Worm (Caenorhabditis elegans) whole organism, mixed stage, embryonic: ENCODE data around the gene srj-4.

Source experiments
- M03D4.4 ChIP-seq: sonication (generic microtip); optimal IDR thresholded peaks from 2 replicates; lab custom pipeline; 2017; ENCODE audit warnings: mild to moderate bottlenecking, missing genetic modification characterization, missing compliant biosample characterization
- blmp-1 ChIP-seq: fragments of 150-350 bp; optimal IDR thresholded peaks from 2 replicates; lab custom pipeline; 2014; ENCODE audit warnings: missing biosample characterization, missing genetic modification characterization
- ceh-39 ChIP-seq: fragments of 150-350 bp; optimal IDR thresholded peaks from 2 replicates; lab custom pipeline; 2014; ENCODE audit warnings: missing biosample characterization, missing genetic modification characterization
- ceh-43 ChIP-seq: fragments of 200-800 bp; sonication (Bioruptor generic); optimal IDR thresholded peaks from 2 replicates; lab custom pipeline; 2018; ENCODE audit warnings: mild to moderate bottlenecking, missing genetic modification characterization, moderate library complexity, missing compliant biosample characterization
- ceh-83 ChIP-seq: fragments of 200-800 bp; sonication (Bioruptor generic); optimal IDR thresholded peaks from 2 replicates; lab custom pipeline; 2018; ENCODE audit warnings: mild to moderate bottlenecking, missing genetic modification characterization, missing compliant biosample characterization
- ces-1 ChIP-seq: fragments of 150-350 bp; optimal IDR thresholded peaks from 2 replicates; lab custom pipeline; 2014; ENCODE audit warnings: missing biosample characterization, missing genetic modification reagents, missing genetic modification characterization
- cnd-1 ChIP-seq: fragments of 200-800 bp; sonication (Bioruptor generic); optimal IDR thresholded peaks from 2 replicates; lab custom pipeline; 2018; ENCODE audit warnings: mild to moderate bottlenecking, missing genetic modification characterization, missing compliant biosample characterization
- drap-1 ChIP-seq: fragments of 200-800 bp; sonication (Bioruptor generic); optimal IDR thresholded peaks from 3 replicates; lab custom pipeline; 2018; ENCODE audit warnings: mild to moderate bottlenecking, missing genetic modification characterization, missing compliant biosample characterization
- elt-1 ChIP-seq: sonication (generic microtip); optimal IDR thresholded peaks from 2 replicates; lab custom pipeline; 2017; ENCODE audit warnings: missing genetic modification characterization, mild to moderate bottlenecking, missing compliant biosample characterization, antibody characterized with exemption, moderate library complexity, borderline replicate concordance; ENCODE audit not compliant: insufficient read depth
- elt-3 ChIP-seq: fragments of 150-350 bp; optimal IDR thresholded peaks from 2 replicates; lab custom pipeline; 2014; ENCODE audit warnings: missing biosample characterization, missing genetic modification characterization
- flh-1 ChIP-seq: fragments of 200-800 bp; sonication (Bioruptor generic); optimal IDR thresholded peaks from 2 replicates; lab custom pipeline; 2018; ENCODE audit warnings: mild to moderate bottlenecking, missing genetic modification characterization, moderate library complexity, missing compliant biosample characterization
- ham-2 ChIP-seq: fragments of 200-800 bp; sonication (Bioruptor generic); optimal IDR thresholded peaks from 2 replicates; lab custom pipeline; 2018; ENCODE audit warnings: mild to moderate bottlenecking, missing genetic modification characterization, missing compliant biosample characterization
- lin-13 ChIP-seq: fragments of 150-350 bp; optimal IDR thresholded peaks from 2 replicates; lab custom pipeline; 2014; ENCODE audit warnings: missing biosample characterization, missing genetic modification characterization
- lin-32 ChIP-seq: fragments of 200-800 bp; sonication (Bioruptor generic); optimal IDR thresholded peaks from 2 replicates; lab custom pipeline; 2018; ENCODE audit warnings: mild to moderate bottlenecking, missing genetic modification characterization, missing compliant biosample characterization
- lsy-2 ChIP-seq: fragments of 150-350 bp; optimal IDR thresholded peaks from 2 replicates; lab custom pipeline; 2014; ENCODE audit warnings: missing biosample characterization, missing genetic modification characterization
- mab-5 ChIP-seq: fragments of 150-350 bp; optimal IDR thresholded peaks from 2 replicates; lab custom pipeline; 2014; ENCODE audit warnings: missing biosample characterization, missing genetic modification characterization
- mep-1 ChIP-seq: fragments of 150-350 bp; optimal IDR thresholded peaks from 2 replicates; lab custom pipeline; 2017; ENCODE audit warnings: missing biosample characterization, missing genetic modification reagents, missing genetic modification characterization, inconsistent platforms
- mls-2 ChIP-seq: sonication (generic microtip); optimal IDR thresholded peaks from 2 replicates; lab custom pipeline; 2016; ENCODE audit warnings: mild to moderate bottlenecking, missing genetic modification characterization, moderate library complexity, missing compliant biosample characterization
- nhr-12 ChIP-seq: fragments of 150-350 bp; optimal IDR thresholded peaks from 2 replicates; lab custom pipeline; 2014; ENCODE audit warnings: missing biosample characterization, missing genetic modification characterization
- nhr-2 ChIP-seq: fragments of 150-350 bp; optimal IDR thresholded peaks from 2 replicates; lab custom pipeline; 2014; ENCODE audit warnings: missing biosample characterization, missing genetic modification characterization
- nhr-237 ChIP-seq: fragments of 150-350 bp; optimal IDR thresholded peaks from 2 replicates; lab custom pipeline; 2014; ENCODE audit warnings: missing biosample characterization, missing genetic modification characterization
- nhr-28 ChIP-seq: fragments of 150-350 bp; optimal IDR thresholded peaks from 2 replicates; lab custom pipeline; 2014; ENCODE audit warnings: missing biosample characterization, missing genetic modification characterization
- nhr-76 ChIP-seq: sonication (generic microtip); optimal IDR thresholded peaks from 2 replicates; lab custom pipeline; 2017; ENCODE audit warnings: missing biosample characterization, missing genetic modification characterization
- pha-4 ChIP-seq: fragments of 150-350 bp; optimal IDR thresholded peaks from 2 replicates; lab custom pipeline; 2018; ENCODE audit warnings: missing biosample characterization, missing genetic modification reagents, missing genetic modification characterization
- sem-2 ChIP-seq: fragments of 200-800 bp; sonication (Bioruptor generic); optimal IDR thresholded peaks from 2 replicates; lab custom pipeline; 2018; ENCODE audit warnings: mild to moderate bottlenecking, missing genetic modification characterization, missing compliant biosample characterization
- snpc-4 ChIP-seq: fragments of 150-350 bp; optimal IDR thresholded peaks from 2 replicates; lab custom pipeline; 2014; ENCODE audit warnings: missing biosample characterization, missing genetic modification characterization
- sptf-1 ChIP-seq: sonication (generic microtip); optimal IDR thresholded peaks from 2 replicates; lab custom pipeline; 2017; ENCODE audit warnings: mild to moderate bottlenecking, missing genetic modification characterization, moderate library complexity, missing compliant biosample characterization
- tbx-8 ChIP-seq: fragments of 200-800 bp; sonication (Bioruptor generic); optimal IDR thresholded peaks from 2 replicates; lab custom pipeline; 2018; ENCODE audit warnings: mild to moderate bottlenecking, missing genetic modification characterization, moderate library complexity, missing compliant biosample characterization
- unc-120 ChIP-seq: sonication (generic microtip); optimal IDR thresholded peaks from 2 replicates; lab custom pipeline; 2017; ENCODE audit warnings: missing genetic modification characterization, missing compliant biosample characterization; ENCODE audit not compliant: poor library complexity, severe bottlenecking
- unc-39 ChIP-seq: fragments of 150-350 bp; optimal IDR thresholded peaks from 2 replicates; lab custom pipeline; 2014; ENCODE audit warnings: missing biosample characterization, missing genetic modification characterization
- unc-62 ChIP-seq: fragments of 150-350 bp; optimal IDR thresholded peaks from 2 replicates; lab custom pipeline; 2014; ENCODE audit warnings: missing biosample characterization, missing genetic modification reagents, missing genetic modification characterization
- zip-8 ChIP-seq: fragments of 150-350 bp; optimal IDR thresholded peaks from 2 replicates; lab custom pipeline; 2014; ENCODE audit warnings: missing biosample characterization, missing genetic modification characterization

Gene srj-4

ce11 chrV:12187344-12187743 lies 24.3 kb downstream of the srj-4 start, which contains the start of gene ZK863.8:
ZK863.8 (minus strand) TSS chrV:12187516.
- no peak for TF ChIP-seq snpc-4 (tag; lab: Kevin White, UChicago)

ce11 chrV:12188830-12189229 lies 25.8 kb downstream of the srj-4 start:
- no peak for TF ChIP-seq flh-1 (GFP tag; lab: Kevin White, UChicago)
- no peak for TF ChIP-seq lin-32 (GFP tag; lab: Kevin White, UChicago)
- no peak for TF ChIP-seq mls-2
- no peak for TF ChIP-seq mab-5 (tag; lab: Kevin White, UChicago)
- no peak for TF ChIP-seq drap-1
- no peak for TF ChIP-seq tbx-8 (GFP tag; lab: Kevin White, UChicago)
- no peak for TF ChIP-seq elt-3 (tag; lab: Kevin White, UChicago)
- no peak for TF ChIP-seq sptf-1
- TF ChIP-seq nhr-12, result no peak
- no peak for TF ChIP-seq unc-120 (tag; lab: Kevin White, UChicago)
- TF ChIP-seq ces-1 (GFP tag; lab: Kevin White, UChicago), result no peak
- no peak for TF ChIP-seq unc-39
- TF ChIP-seq, all 35 proteins: peak for 0

DNA sequence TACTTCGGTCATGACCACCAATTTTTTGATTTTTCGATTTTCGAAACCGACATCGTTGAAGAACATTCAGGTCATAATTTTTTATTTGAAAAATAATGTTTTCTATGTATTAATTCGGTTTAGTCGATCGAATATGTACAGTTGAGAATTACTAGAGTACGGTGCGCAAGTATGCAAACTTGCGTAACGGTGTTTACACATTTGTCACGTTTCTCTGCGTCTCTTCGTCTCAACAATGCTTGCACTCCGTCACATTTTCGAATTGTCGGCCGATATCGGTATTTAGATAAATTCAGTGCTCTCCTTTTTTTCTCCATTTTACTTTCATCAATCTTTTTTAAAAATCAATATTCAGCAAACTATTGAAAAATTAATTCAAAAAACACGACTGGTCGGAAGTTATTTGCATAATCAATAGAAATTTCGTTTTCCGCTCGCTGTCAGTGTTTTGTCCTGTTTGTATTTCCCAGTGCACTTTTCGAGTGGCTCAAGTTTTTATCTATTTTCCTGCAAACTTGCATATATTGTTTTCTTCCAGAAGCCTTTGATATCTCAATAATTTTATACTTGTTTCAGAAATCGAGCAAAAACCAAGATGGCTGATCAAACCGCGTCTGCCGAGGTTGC lies 28.1 kb downstream of the srj-4 start, which contains the start of gene dpy-30:
dpy-30 (plus strand) TSS at position 577 of the 627 bp plus-strand sequence.
- TF ChIP-seq lsy-2 (tag; lab: Kevin White, UChicago) (peak; percentile 95), mep-1 (tag; lab: Kevin White, UChicago) (peak; percentile 42), ces-1 (GFP tag; lab: Kevin White, UChicago) (peak; percentile 55), pha-4 (tag; lab: Kevin White, UChicago) (peak; percentile 89), lin-32 (GFP tag; lab: Kevin White, UChicago) (no peak), lin-13 (tag; lab: Kevin White, UChicago) (peak; percentile 52), nhr-237 (tag; lab: Kevin White, UChicago) (peak; percentile 35), ceh-39 (peak; percentile 74), nhr-12 (no peak)
- TF ChIP-seq, all 35 proteins: peak for 7

DNA sequence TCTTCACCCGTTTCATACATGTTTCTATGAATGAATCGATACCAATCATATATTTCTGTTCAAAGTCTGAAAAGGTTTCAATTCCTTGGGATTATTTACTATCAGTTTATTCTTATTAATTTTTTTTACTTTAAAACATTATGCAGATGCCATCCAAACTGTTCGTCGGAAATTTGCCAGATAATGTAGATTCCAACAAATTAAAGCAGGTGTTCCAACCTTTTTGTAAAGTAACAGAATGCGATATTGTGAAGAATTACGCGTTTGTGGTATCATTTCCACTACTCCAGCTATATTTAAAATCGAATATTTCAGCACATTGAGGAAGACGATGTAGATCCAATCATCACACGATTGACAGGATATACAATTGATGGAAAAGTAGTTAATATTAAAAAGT lies 29.1 kb downstream of the srj-4 start, which contains the start of gene rnp-1:
rnp-1 (plus strand) TSS at position 145 of the 400 bp plus-strand sequence.
- no peak for TF ChIP-seq blmp-1 (tag; lab: Kevin White, UChicago)

DNA sequence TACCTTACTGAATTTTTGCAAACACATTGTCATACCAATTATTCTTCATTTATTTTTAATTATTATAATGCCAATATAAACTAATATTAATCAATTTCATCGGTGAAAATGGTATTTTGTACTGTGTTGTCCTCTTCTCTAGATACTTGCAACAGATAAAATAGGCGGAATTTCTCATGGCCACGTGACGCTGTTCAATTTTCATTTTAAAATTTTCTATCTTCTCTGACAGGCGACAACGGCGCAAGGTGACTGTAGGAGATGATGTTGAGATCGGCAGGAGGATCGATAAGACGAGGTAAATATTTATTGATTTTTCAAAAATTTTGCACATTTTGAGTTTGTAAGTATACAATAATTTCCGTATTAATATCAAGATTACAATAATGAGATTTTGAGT lies 31.3 kb downstream of the srj-4 start, which contains the start of gene ogdh-2:
ogdh-2 (plus strand) TSS at position 233 of the 400 bp plus-strand sequence.
- TF ChIP-seq mab-5 (tag; lab: Kevin White, UChicago) (no peak), cnd-1 (tag; lab: Kevin White, UChicago) (no peak), sem-2 (no peak), zip-8 (tag; lab: Kevin White, UChicago) (no peak), drap-1 (no peak), nhr-12 (no peak), lin-32 (GFP tag; lab: Kevin White, UChicago) (no peak), nhr-28 (no peak), nhr-237 (tag; lab: Kevin White, UChicago) (no peak), snpc-4 (tag; lab: Kevin White, UChicago) (no peak), nhr-76 (no peak), ceh-39 (no peak), sptf-1 (no peak), elt-1 (tag; lab: Kevin White, UChicago) (no peak), ceh-43 (GFP tag; lab: Kevin White, UChicago) (no peak), lin-13 (tag; lab: Kevin White, UChicago) (no peak), mls-2 (no peak), ham-2 (GFP tag; lab: Kevin White, UChicago) (no peak)

DNA sequence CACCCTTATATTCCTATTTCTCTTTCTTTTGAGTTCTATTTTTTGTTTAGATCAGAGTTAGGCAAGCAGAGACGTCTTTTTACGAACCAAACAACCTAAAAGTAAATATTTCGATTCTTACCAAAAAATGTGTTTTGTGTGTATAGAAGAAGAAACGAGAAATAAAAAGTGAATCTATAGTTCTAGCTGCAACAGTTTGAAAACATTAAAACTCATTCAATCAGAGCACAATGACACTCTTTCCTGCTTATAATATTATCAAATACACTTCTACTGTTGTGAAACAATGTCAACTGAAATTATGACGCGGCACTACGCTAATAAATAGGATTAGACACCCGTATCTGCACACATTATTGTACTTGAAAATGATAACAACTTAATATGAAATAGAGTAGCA lies 32.8 kb downstream of the srj-4 start, which contains the start of gene ZK836.3:
ZK836.3 (minus strand) TSS at position 101 of the 400 bp plus-strand sequence.
- no peak for TF ChIP-seq mep-1 (tag; lab: Kevin White, UChicago)
- TF ChIP-seq elt-1 (tag; lab: Kevin White, UChicago), result no peak
- TF ChIP-seq flh-1 (GFP tag; lab: Kevin White, UChicago), result no peak
- no peak for TF ChIP-seq nhr-28
- no peak for TF ChIP-seq ceh-83 (GFP tag; lab: Kevin White, UChicago)
- TF ChIP-seq elt-3 (tag; lab: Kevin White, UChicago), result no peak
- no peak for TF ChIP-seq nhr-12
- TF ChIP-seq blmp-1 (tag; lab: Kevin White, UChicago), result no peak
- TF ChIP-seq nhr-2 (tag; lab: Kevin White, UChicago), result no peak
- no peak for TF ChIP-seq unc-62 (GFP tag; lab: Kevin White, UChicago)
- no peak for TF ChIP-seq nhr-76
- no peak for TF ChIP-seq M03D4.4 (tag; lab: Kevin White, UChicago)
- TF ChIP-seq mls-2, result no peak
- no peak for TF ChIP-seq drap-1
